Worm (Caenorhabditis elegans): ENCODE results near the gene F37H8.5.

F37H8.5 gene

DNA sequence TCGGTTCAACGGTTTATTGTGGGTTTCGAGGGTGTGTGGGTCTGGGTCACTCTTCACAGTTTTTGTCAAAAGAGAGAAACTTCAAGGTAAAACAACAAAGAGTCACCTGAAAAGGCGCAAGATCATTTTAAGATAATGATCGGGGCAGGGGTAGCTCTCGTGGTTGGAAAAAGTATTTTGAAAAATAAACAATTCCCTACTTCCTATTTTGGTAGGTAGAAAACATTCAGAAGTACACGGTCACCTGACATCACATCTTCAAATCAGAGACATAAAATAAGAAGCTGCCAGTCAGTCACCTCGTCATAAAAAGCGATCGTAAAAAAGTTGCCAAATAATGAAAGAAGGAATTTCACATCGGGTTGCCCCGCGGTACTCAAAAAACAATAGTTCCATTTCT is 4.5 kb downstream of the F37H8.5 start:
- no peak for TF ChIP-seq ceh-48 (tag; optimal IDR thresholded peaks at IDR 0.05)
- no peak for TF ChIP-seq T23F11.4 (GFP tag; optimal IDR thresholded peaks at IDR 0.05)
- TF ChIP-seq unc-86 (tag; optimal IDR thresholded peaks at IDR 0.05): no peak
- no peak for TF ChIP-seq madf-2 (tag; optimal IDR thresholded peaks at IDR 0.05)
- TF ChIP-seq ceh-14 (tag; optimal IDR thresholded peaks at IDR 0.05): no peak

- TF ChIP-seq ceh-30 (tag; optimal IDR thresholded peaks at IDR 0.05): no peak
- no peak for TF ChIP-seq pqm-1 (tag; optimal IDR thresholded peaks at IDR 0.05)
- TF ChIP-seq ceh-22 (tag; optimal IDR thresholded peaks at IDR 0.05): no peak
- no peak for TF ChIP-seq T23F11.4 (GFP tag; optimal IDR thresholded peaks at IDR 0.05)
- no peak for TF ChIP-seq ceh-9 (tag; optimal IDR thresholded peaks at IDR 0.05)
- TF ChIP-seq mec-3 (tag; optimal IDR thresholded peaks at IDR 0.05; ENCODE audit: borderline replicate concordance): no peak
- no peak for TF ChIP-seq fkh-10 (GFP tag; optimal IDR thresholded peaks at IDR 0.05)
- TF ChIP-seq odd-2 (tag; optimal IDR thresholded peaks at IDR 0.05): no peak
- TF ChIP-seq tbx-7 (tag; optimal IDR thresholded peaks at IDR 0.05): no peak
- no peak for TF ChIP-seq ets-4 (tag; optimal IDR thresholded peaks at IDR 0.05)
- TF ChIP-seq rnt-1 (tag; optimal IDR thresholded peaks at IDR 0.05): no peak
- TF ChIP-seq ceh-19 (GFP tag; optimal IDR thresholded peaks at IDR 0.05): no peak
- no peak for TF ChIP-seq hlh-8 (tag; optimal IDR thresholded peaks at IDR 0.05)
- TF ChIP-seq lin-11 (tag; optimal IDR thresholded peaks at IDR 0.05): no peak
Observed at ce11 chrII:11193523-11193922, 5.5 kb downstream of the F37H8.5 start.

- TF ChIP-seq hlh-30 (tag; optimal IDR thresholded peaks at IDR 0.05; ENCODE audit: insufficient read depth) (no peak), unc-86 (tag; optimal IDR thresholded peaks at IDR 0.05) (no peak), gmeb-2 (tag; optimal IDR thresholded peaks at IDR 0.05) (no peak), syd-9 (tag; optimal IDR thresholded peaks at IDR 0.05) (no peak), ceh-34 (tag; optimal IDR thresholded peaks at IDR 0.05) (no peak)
Observed at ce11 chrII:11200234-11200755, 12.3 kb downstream of the F37H8.5 start.

ce11 chrII:11202581-11203271 is 14.7 kb downstream of the F37H8.5 start, which contains the start of gene srap-1:
Gene srap-1, plus strand, starts transcription at chrII:11203221.
- TF ChIP-seq ceh-19 (GFP tag; optimal IDR thresholded peaks at IDR 0.05) (no peak), eyg-1 (tag; optimal IDR thresholded peaks at IDR 0.05) (no peak), mec-3 (tag; optimal IDR thresholded peaks at IDR 0.05; ENCODE audit: borderline replicate concordance) (no peak), elt-2 (tag; optimal IDR thresholded peaks at IDR 0.05) (no peak), ceh-2 (tag; optimal IDR thresholded peaks at IDR 0.05) (no peak), nhr-11 (tag; optimal IDR thresholded peaks at IDR 0.05) (no peak), F13H6.1 (tag; optimal IDR thresholded peaks at IDR 0.05) (no peak)

ce11 chrII:11204731-11205130 is 16.7 kb downstream of the F37H8.5 start:
- TF ChIP-seq hlh-30 (tag; optimal IDR thresholded peaks at IDR 0.05; ENCODE audit: insufficient read depth) (no peak), pag-3 (tag; optimal IDR thresholded peaks at IDR 0.05; ENCODE audit: borderline replicate concordance) (no peak), che-1 (tag; optimal IDR thresholded peaks at IDR 0.05) (no peak), pat-9 (tag; optimal IDR thresholded peaks at IDR 0.05) (no peak), C08G9.2 (tag; optimal IDR thresholded peaks at IDR 0.05) (no peak), sox-4 (tag; optimal IDR thresholded peaks at IDR 0.05) (no peak), ceh-18 (tag; optimal IDR thresholded peaks at IDR 0.05) (no peak), hlh-13 (GFP tag; optimal IDR thresholded peaks at IDR 0.05) (no peak), rnt-1 (tag; optimal IDR thresholded peaks at IDR 0.05) (no peak), fax-1 (tag; optimal IDR thresholded peaks at IDR 0.05) (no peak), dve-1 (tag; optimal IDR thresholded peaks at IDR 0.05) (no peak), ceh-45 (GFP tag; IDR thresholded peaks at IDR 0.05) (no peak), ref-2 (tag; optimal IDR thresholded peaks at IDR 0.05) (no peak), K09A11.1 (tag; optimal IDR thresholded peaks at IDR 0.05; ENCODE audit: insufficient read depth) (no peak), nhr-232 (tag; optimal IDR thresholded peaks at IDR 0.05) (no peak), ceh-19 (GFP tag; optimal IDR thresholded peaks at IDR 0.05) (no peak)
